Worm (Caenorhabditis elegans): Measurements from ENCODE around the gene unc-53.

Gene unc-53

DNA sequence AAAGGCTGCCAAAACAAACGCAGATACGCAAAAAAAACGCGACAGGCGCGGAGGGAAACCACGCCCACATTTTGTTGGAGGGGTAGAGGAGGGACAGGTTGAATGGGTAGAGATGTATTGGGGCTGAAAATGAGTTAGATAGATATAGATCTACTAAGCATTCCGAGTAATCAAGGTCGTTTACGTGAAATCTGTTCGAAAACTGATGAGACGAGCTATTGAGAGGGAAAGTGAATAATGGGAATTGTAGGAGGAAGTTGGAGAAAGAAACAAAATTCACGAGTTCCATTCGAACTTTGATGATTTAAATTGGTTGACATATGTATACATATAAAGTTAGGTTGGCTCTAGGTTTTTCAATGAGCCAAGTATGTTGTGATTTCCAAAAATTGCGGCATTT lies 72.4 kb downstream of the unc-53 start:
- TF ChIP-seq Y116A8C.19 (tag; optimal IDR thresholded peaks at IDR 0.05; ENCODE audit: borderline replicate concordance): no peak
- no peak for TF ChIP-seq unc-86 (tag; optimal IDR thresholded peaks at IDR 0.05)
- TF ChIP-seq C04F5.9 (tag; optimal IDR thresholded peaks at IDR 0.05): no peak
- TF ChIP-seq unc-62 (GFP tag; optimal IDR thresholded peaks at IDR 0.05): no peak
- no peak for TF ChIP-seq sox-4 (tag; optimal IDR thresholded peaks at IDR 0.05)
- peak; percentile 88 for TF ChIP-seq nhr-85 (tag)
- TF ChIP-seq nhr-47 (tag; optimal IDR thresholded peaks at IDR 0.05): no peak
- peak; percentile 56 for TF ChIP-seq lin-14 (GFP tag; optimal IDR thresholded peaks at IDR 0.05)
- no peak for TF ChIP-seq efl-1 (optimal IDR thresholded peaks at IDR 0.05)
- TF ChIP-seq efl-1 (GFP tag; optimal IDR thresholded peaks at IDR 0.05 in 1 of 2): no peak
- no peak for TF ChIP-seq xbp-1 (tag; optimal IDR thresholded peaks at IDR 0.05)

DNA sequence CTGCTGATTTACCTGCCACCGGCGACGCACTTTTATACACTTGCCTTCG lies 72.6 kb downstream of the unc-53 start, which contains the start of gene ram-2:
Gene ram-2, minus strand, starts transcription at position 47 of the 49 bp plus-strand sequence.
- TF ChIP-seq zip-4 (GFP tag; optimal IDR thresholded peaks at IDR 0.05): no peak
- TF ChIP-seq swsn-7 (tag; optimal IDR thresholded peaks at IDR 0.05): no peak
- TF ChIP-seq fos-1 (tag; optimal IDR thresholded peaks at IDR 0.05): no peak
- TF ChIP-seq pqm-1 (tag; optimal IDR thresholded peaks at IDR 0.05): no peak
- no peak for TF ChIP-seq nhr-77 (tag; optimal IDR thresholded peaks at IDR 0.05)
- TF ChIP-seq lin-14 (GFP tag; optimal IDR thresholded peaks at IDR 0.05): no peak
- no peak for TF ChIP-seq xbp-1 (tag; optimal IDR thresholded peaks at IDR 0.05)
- TF ChIP-seq hlh-4 (tag; optimal IDR thresholded peaks at IDR 0.05): no peak
- no peak for TF ChIP-seq snu-23 (GFP tag; optimal IDR thresholded peaks at IDR 0.05)
- no peak for TF ChIP-seq fkh-8 (tag; optimal IDR thresholded peaks at IDR 0.05)
- no peak for TF ChIP-seq skn-1 (tag; optimal IDR thresholded peaks at IDR 0.05)
- TF ChIP-seq elt-2 (tag; optimal IDR thresholded peaks at IDR 0.05): no peak
- TF ChIP-seq pag-3 (tag; optimal IDR thresholded peaks at IDR 0.05; ENCODE audit: borderline replicate concordance, insufficient read depth): no peak
- no peak for TF ChIP-seq sup-37 (GFP tag; optimal IDR thresholded peaks at IDR 0.05)
- TF ChIP-seq C34B4.2 (tag; optimal IDR thresholded peaks at IDR 0.05): no peak
- TF ChIP-seq unc-62 (GFP tag; optimal IDR thresholded peaks at IDR 0.05): no peak
- TF ChIP-seq nhr-19 (GFP tag; conservative IDR thresholded peaks at IDR 0.05): no peak

DNA sequence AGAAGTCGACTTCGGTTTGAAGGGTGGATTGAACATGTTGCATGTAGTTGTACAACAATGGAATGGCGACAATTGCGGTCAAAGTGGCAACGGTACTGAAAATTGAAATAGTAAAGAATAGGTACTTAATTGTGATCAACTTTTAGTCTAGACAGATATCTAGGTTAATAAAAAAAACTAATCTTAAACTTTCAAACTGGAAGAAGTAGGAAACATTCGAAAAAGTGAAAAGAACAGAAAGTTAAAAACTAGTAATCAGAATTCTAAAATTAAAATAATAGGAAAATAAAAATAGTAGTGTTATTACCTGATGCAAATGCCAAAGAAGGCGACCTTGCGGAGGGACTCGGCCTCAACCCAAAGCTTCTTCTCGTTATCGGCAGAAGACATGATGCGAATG lies 72.8 kb downstream of the unc-53 start:
- TF ChIP-seq efl-1 (optimal IDR thresholded peaks at IDR 0.05) (no peak), efl-1 (GFP tag; optimal IDR thresholded peaks at IDR 0.05 in 1 of 2) (peak in 1 of 2 experiments; percentile 14), zip-4 (GFP tag; optimal IDR thresholded peaks at IDR 0.05) (no peak)

DNA sequence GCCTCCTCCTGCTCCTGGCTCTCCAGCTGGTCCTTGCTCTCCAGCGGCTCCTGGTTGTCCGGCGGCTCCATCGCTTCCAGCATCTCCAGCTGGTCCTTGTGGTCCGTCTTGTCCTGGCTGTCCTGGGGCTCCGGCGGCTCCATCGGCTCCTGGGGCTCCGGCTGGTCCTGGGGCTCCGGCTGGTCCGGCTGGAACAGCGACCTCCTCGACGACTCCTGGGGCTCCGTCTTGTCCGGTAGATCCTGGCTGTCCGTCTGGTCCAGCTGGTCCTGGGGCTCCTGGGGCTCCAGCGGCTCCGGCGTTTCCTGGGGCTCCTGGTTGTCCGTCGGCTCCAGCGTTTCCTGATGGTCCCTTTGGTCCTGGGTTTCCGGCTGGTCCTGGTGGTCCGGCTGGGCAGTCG lies 73.5 kb downstream of the unc-53 start:
- TF ChIP-seq lin-35 (GFP tag; optimal IDR thresholded peaks at IDR 0.05): no peak
- no peak for TF ChIP-seq mef-2 (tag; optimal IDR thresholded peaks at IDR 0.05)
- TF ChIP-seq ceh-8 (GFP tag; optimal IDR thresholded peaks at IDR 0.05): peak; percentile 84
- TF ChIP-seq sup-37 (GFP tag; optimal IDR thresholded peaks at IDR 0.05): no peak
- no peak for TF ChIP-seq lin-14 (GFP tag; optimal IDR thresholded peaks at IDR 0.05)

DNA sequence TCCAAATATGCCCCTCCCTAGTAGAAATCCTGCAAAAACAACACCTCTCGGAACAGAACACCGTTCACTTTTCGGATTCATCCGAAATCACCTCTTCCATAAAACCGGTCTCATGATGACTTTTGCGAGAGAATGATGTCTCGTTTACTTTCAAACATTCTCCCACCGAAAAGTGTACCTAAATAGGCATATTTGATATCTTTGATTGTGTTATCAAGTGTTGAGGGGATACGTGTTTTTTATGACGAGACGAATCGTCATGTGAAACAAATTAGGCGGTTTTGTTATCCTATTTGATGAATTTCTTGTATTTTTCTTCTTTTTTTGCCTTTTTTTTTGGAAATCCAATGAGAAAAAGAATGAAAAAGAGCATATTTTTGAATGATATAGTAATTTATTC lies 74.0 kb downstream of the unc-53 start:
- TF ChIP-seq zip-4 (GFP tag; optimal IDR thresholded peaks at IDR 0.05) (no peak), C04F5.9 (tag; optimal IDR thresholded peaks at IDR 0.05) (no peak), efl-1 (optimal IDR thresholded peaks at IDR 0.05) (peak in 1 of 2 experiments; percentile 13), efl-1 (GFP tag; optimal IDR thresholded peaks at IDR 0.05 in 1 of 2) (peak in 1 of 2 experiments; percentile 17), grh-1 (GFP tag; IDR thresholded peaks at IDR 0.05) (0 out of 2 replicates have a peak, but pooled peaks have one; percentile 7), pqm-1 (tag; optimal IDR thresholded peaks at IDR 0.05) (no peak), ama-1 (optimal IDR thresholded peaks at IDR 0.05) (peak; percentile 32), pag-3 (tag; optimal IDR thresholded peaks at IDR 0.05; ENCODE audit: borderline replicate concordance, insufficient read depth) (peak; percentile 11), lin-14 (GFP tag; optimal IDR thresholded peaks at IDR 0.05) (peak; percentile 37), nhr-85 (tag) (peak; percentile 22), elt-3 (tag; optimal IDR thresholded peaks at IDR 0.05) (peak in 1 of 6 experiments; percentile 77), aly-2 (tag; optimal IDR thresholded peaks at IDR 0.05) (no peak), lin-35 (GFP tag; optimal IDR thresholded peaks at IDR 0.05) (peak in 1 of 2 experiments; percentile 43)

DNA sequence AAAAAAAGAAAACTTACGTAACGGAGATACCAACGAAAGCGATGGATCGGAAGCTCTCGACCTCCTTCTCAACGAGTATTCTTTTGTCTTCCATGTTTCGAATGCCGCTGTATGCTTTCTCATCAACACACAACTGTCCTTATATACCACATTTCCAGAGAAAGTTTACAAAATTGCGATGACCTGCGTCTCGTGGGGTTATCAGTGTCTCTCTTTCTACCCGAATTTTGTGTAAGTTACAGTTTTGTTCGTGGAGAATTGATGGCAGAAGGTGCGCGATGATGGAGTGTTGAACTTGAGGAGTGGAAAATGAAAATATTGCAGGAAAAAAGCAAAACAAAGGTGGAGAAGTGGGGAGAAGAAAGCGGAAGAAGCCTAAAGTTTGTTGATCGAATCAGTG lies 75.6 kb downstream of the unc-53 start, which contains the start of gene col-81:
Gene col-81, minus strand, starts transcription at position 101 of the 400 bp plus-strand sequence.
- TF ChIP-seq xbp-1 (tag; optimal IDR thresholded peaks at IDR 0.05) (no peak), tbx-2 (tag; optimal IDR thresholded peaks at IDR 0.05) (no peak), pag-3 (tag; optimal IDR thresholded peaks at IDR 0.05; ENCODE audit: borderline replicate concordance, insufficient read depth) (no peak), nhr-20 (tag; optimal IDR thresholded peaks at IDR 0.05) (no peak), nhr-76 (tag; optimal IDR thresholded peaks at IDR 0.05) (no peak)
